Worm (Caenorhabditis elegans) whole organism, L4/young adult: ENCODE data around the gene F45G2.7.
"Not testable (repeated sequence)": the region's sequence is repeated elsewhere in the genome, so short reads cannot be mapped to it uniquely, and the experiment has no call there.

Source experiments
- dao-5 ChIP-seq: sonication (generic microtip); optimal IDR thresholded peaks from 2 replicates; lab custom pipeline; 2016; ENCODE audit warnings: missing genotype, missing genetic modification characterization, moderate library complexity, missing compliant biosample characterization
- him-1 ChIP-seq: sonication (generic microtip); optimal IDR thresholded peaks from 2 replicates; lab custom pipeline; 2016; ENCODE audit warnings: missing genotype, missing genetic modification reagents, missing genetic modification characterization, missing compliant biosample characterization

ce11 chrIII:13401673-13402258 is 32.5 kb downstream of the F45G2.7 start, which contains the start of the genes srlf-9 and srlf-10:
- TF ChIP-seq him-1; dao-5 (tag; lab: Kevin White, UChicago): not testable (repeated sequence)
